Fruit fly (Drosophila melanogaster) whole organism, prepupa: ENCODE results near the gene simj.

ENCODE experiments used
- CG10669 ChIP-seq: fragments of 200-800 bp; sonication (Bioruptor generic); optimal IDR thresholded peaks from 3 replicates; lab custom pipeline; 2018; ENCODE audit warnings: missing biosample characterization, mild to moderate bottlenecking, missing genetic modification characterization, moderate library complexity
- CG11294 ChIP-seq: fragments of 200-800 bp; sonication (Bioruptor generic); IDR thresholded peaks from 2 replicates; pipeline ENCODE4 v1.3.6; 2022; ENCODE audit warnings: missing biosample characterization, missing genetic modification characterization
- CG15336 ChIP-seq: fragments of 200-800 bp; sonication (Bioruptor generic); IDR thresholded peaks from 2 replicates; pipeline ENCODE4 v1.3.6; 2022; ENCODE audit warnings: missing biosample characterization, missing genetic modification characterization
- CG1621 ChIP-seq: fragments of 200-800 bp; sonication (Bioruptor generic); optimal IDR thresholded peaks from 3 replicates; lab custom pipeline; 2018; ENCODE audit warnings: missing biosample characterization, mild to moderate bottlenecking, missing genetic modification characterization
- CG16779 ChIP-seq: fragments of 200-800 bp; sonication (Bioruptor generic); optimal IDR thresholded peaks from 3 replicates; lab custom pipeline; 2017; ENCODE audit warnings: missing biosample characterization, mild to moderate bottlenecking, missing genetic modification characterization
- CG3032 ChIP-seq: fragments of 200-800 bp; optimal IDR thresholded peaks from 2 replicates; lab custom pipeline; 2019; ENCODE audit warnings: missing biosample characterization, mild to moderate bottlenecking, missing genetic modification characterization, moderate library complexity
- CG31627 ChIP-seq: fragments of 200-800 bp; sonication (Bioruptor generic); optimal IDR thresholded peaks from 3 replicates; lab custom pipeline; 2016; ENCODE audit warnings: missing biosample characterization, missing genetic modification characterization
- CG32006 ChIP-seq: fragments of 200-800 bp; sonication (Bioruptor generic); optimal IDR thresholded peaks from 3 replicates; lab custom pipeline; 2017; ENCODE audit warnings: missing biosample characterization, mild to moderate bottlenecking, missing genetic modification characterization
- CG34406 ChIP-seq: fragments of 200-800 bp; sonication (Bioruptor generic); optimal IDR thresholded peaks from 3 replicates; lab custom pipeline; 2016; ENCODE audit warnings: missing biosample characterization, missing genetic modification characterization
- CG6163 ChIP-seq: fragments of 200-800 bp; sonication (Bioruptor generic); IDR thresholded peaks from 3 replicates; pipeline ENCODE4 v1.3.6; 2022; ENCODE audit warnings: missing biosample characterization, missing genetic modification characterization
- CG6792 ChIP-seq: fragments of 200-800 bp; sonication (Bioruptor generic); optimal IDR thresholded peaks from 3 replicates; lab custom pipeline; 2016; ENCODE audit warnings: missing biosample characterization, missing genetic modification characterization
- CG6854 ChIP-seq: fragments of 200-800 bp; sonication (Bioruptor generic); optimal IDR thresholded peaks from 2 replicates; lab custom pipeline; 2017; ENCODE audit warnings: missing biosample characterization, mild to moderate bottlenecking, missing genetic modification characterization
- CG8119 ChIP-seq: fragments of 200-800 bp; sonication (Bioruptor generic); IDR thresholded peaks from 3 replicates; pipeline ENCODE4 v1.3.6; 2022; ENCODE audit warnings: missing biosample characterization, missing genetic modification characterization
- CG8319 ChIP-seq: fragments of 200-800 bp; sonication (Bioruptor generic); optimal IDR thresholded peaks from 3 replicates; lab custom pipeline; 2016; ENCODE audit warnings: missing biosample characterization, missing genetic modification characterization
- CG8632 ChIP-seq: fragments of 200-800 bp; sonication (Bioruptor generic); optimal IDR thresholded peaks from 3 replicates; lab custom pipeline; 2016; ENCODE audit warnings: missing biosample characterization, missing genetic modification characterization
- CG9139 ChIP-seq: fragments of 200-800 bp; sonication (Bioruptor generic); optimal IDR thresholded peaks from 3 replicates; lab custom pipeline; 2017; ENCODE audit warnings: missing biosample characterization, mild to moderate bottlenecking, missing genetic modification characterization
- Eip75B ChIP-seq: fragments of 200-800 bp; sonication (Bioruptor generic); optimal IDR thresholded peaks from 3 replicates; lab custom pipeline; 2016; ENCODE audit warnings: missing biosample characterization, missing genetic modification characterization
- Eip78C ChIP-seq: fragments of 200-800 bp; sonication (Bioruptor generic); peaks from one replicate; lab custom pipeline; 2016; ENCODE audit warnings: missing biosample characterization, missing genetic modification characterization
- Ets21C ChIP-seq: fragments of 200-800 bp; sonication (Bioruptor generic); optimal IDR thresholded peaks from 3 replicates; lab custom pipeline; 2016; ENCODE audit warnings: missing biosample characterization, missing genetic modification characterization
- Ets96B ChIP-seq: fragments of 200-800 bp; optimal IDR thresholded peaks from 2 replicates; lab custom pipeline; 2019; ENCODE audit warnings: missing biosample characterization, mild to moderate bottlenecking, missing genetic modification characterization, moderate library complexity
- Gug ChIP-seq: fragments of 200-800 bp; sonication (Bioruptor generic); IDR thresholded peaks from 2 replicates; pipeline ENCODE4 v1.3.6; 2022; ENCODE audit warnings: missing biosample characterization, missing genetic modification characterization
- Hr39 ChIP-seq: fragments of 200-800 bp; sonication (Bioruptor generic); optimal IDR thresholded peaks from 2 replicates; lab custom pipeline; 2016; ENCODE audit warnings: missing biosample characterization, missing genetic modification characterization
- Lpt ChIP-seq: fragments of 200-800 bp; sonication (Bioruptor generic); optimal IDR thresholded peaks from 3 replicates; lab custom pipeline; 2016; ENCODE audit warnings: missing biosample characterization, missing genetic modification characterization
- Met ChIP-seq: fragments of 200-800 bp; sonication (Bioruptor generic); optimal IDR thresholded peaks from 3 replicates; lab custom pipeline; 2016; ENCODE audit warnings: missing biosample characterization, missing genetic modification characterization
- OdsH ChIP-seq: fragments of 200-800 bp; sonication (Bioruptor generic); optimal IDR thresholded peaks from 3 replicates; lab custom pipeline; 2016; ENCODE audit warnings: missing biosample characterization, missing genetic modification characterization
- Sox14 ChIP-seq: fragments of 200-800 bp; sonication (Bioruptor generic); optimal IDR thresholded peaks from 3 replicates; lab custom pipeline; 2016; ENCODE audit warnings: missing biosample characterization, missing genetic modification characterization
- Sox15 ChIP-seq: fragments of 200-800 bp; sonication (Bioruptor generic); optimal IDR thresholded peaks from 3 replicates; lab custom pipeline; 2016; ENCODE audit warnings: missing biosample characterization, missing genetic modification characterization
- achi ChIP-seq: fragments of 200-800 bp; sonication (Bioruptor generic); optimal IDR thresholded peaks from 3 replicates; lab custom pipeline; 2016; ENCODE audit warnings: missing biosample characterization, missing genetic modification characterization
- acj6 ChIP-seq: fragments of 200-800 bp; sonication (Bioruptor generic); optimal IDR thresholded peaks from 3 replicates; lab custom pipeline; 2016; ENCODE audit warnings: missing biosample characterization, missing genetic modification characterization
- dsx ChIP-seq: fragments of 200-800 bp; optimal IDR thresholded peaks from 3 replicates; lab custom pipeline; 2019; ENCODE audit warnings: missing biosample characterization, mild to moderate bottlenecking, missing genetic modification characterization, moderate library complexity; ENCODE audit not compliant: poor library complexity, severe bottlenecking
- eg ChIP-seq: fragments of 200-800 bp; sonication (Bioruptor generic); IDR thresholded peaks from 3 replicates; pipeline ENCODE4 v1.3.6; 2022; ENCODE audit warnings: missing biosample characterization, missing genetic modification characterization
- esn ChIP-seq: fragments of 200-800 bp; sonication (Bioruptor generic); optimal IDR thresholded peaks from 2 replicates; lab custom pipeline; 2016; ENCODE audit warnings: missing biosample characterization, mild to moderate bottlenecking, missing genetic modification characterization, moderate library complexity
- fd59A ChIP-seq: fragments of 200-800 bp; sonication (Bioruptor generic); optimal IDR thresholded peaks from 2 replicates; lab custom pipeline; 2017; ENCODE audit warnings: missing biosample characterization, mild to moderate bottlenecking, missing genetic modification characterization, missing genetic modification reagents
- fkh ChIP-seq: fragments of 200-800 bp; sonication (Bioruptor generic); optimal IDR thresholded peaks from 3 replicates; lab custom pipeline; 2017; ENCODE audit warnings: missing biosample characterization, mild to moderate bottlenecking, missing genetic modification characterization, moderate library complexity
- lz ChIP-seq: fragments of 200-800 bp; sonication (Bioruptor generic); optimal IDR thresholded peaks from 3 replicates; lab custom pipeline; 2016; ENCODE audit warnings: missing biosample characterization, missing genetic modification characterization
- net ChIP-seq: fragments of 200-800 bp; sonication (Bioruptor generic); optimal IDR thresholded peaks from 3 replicates; lab custom pipeline; 2016; ENCODE audit warnings: missing biosample characterization, missing genetic modification characterization
- pdm3 ChIP-seq: fragments of 200-800 bp; sonication (Bioruptor generic); optimal IDR thresholded peaks from 3 replicates; lab custom pipeline; 2016; ENCODE audit warnings: missing biosample characterization, missing genetic modification characterization
- salr ChIP-seq, 2 experiments: fragments of 200-800 bp; sonication (Bioruptor generic); optimal IDR thresholded peaks; 3 replicates each; lab custom pipeline; 2016 to 2018; ENCODE audit warnings: missing biosample characterization in 2 of 2, missing genetic modification characterization in 2 of 2, mild to moderate bottlenecking in 1 of 2
- ss ChIP-seq, 2 experiments: fragments of 200-800 bp; sonication (Bioruptor generic); optimal IDR thresholded peaks; 2 replicates in 1 of 2; 3 replicates in 1 of 2; lab custom pipeline; 2017 to 2018; ENCODE audit warnings: mild to moderate bottlenecking in 2 of 2, missing biosample characterization in 2 of 2, missing genetic modification characterization in 2 of 2, moderate library complexity in 1 of 2
- svp ChIP-seq: fragments of 200-800 bp; sonication (Bioruptor generic); peaks from one replicate; lab custom pipeline; 2016; ENCODE audit warnings: missing biosample characterization, missing genetic modification characterization
- vri ChIP-seq: fragments of 200-800 bp; sonication (Bioruptor generic); optimal IDR thresholded peaks from 3 replicates; lab custom pipeline; 2016; ENCODE audit warnings: missing biosample characterization, mild to moderate bottlenecking, missing genetic modification characterization

simj gene

dm6 chr3L:10679711-10680154, 15.2 kb downstream of the simj start (continued):
- TF ChIP-seq CG6163 (GFP tag; lab: Robert Waterston, UW) (peak; percentile 64), Sox14 (peak; percentile 34), Met (GFP tag; lab: Kevin White, UChicago) (peak; percentile 44), CG9139 (peak; percentile 0)

- TF ChIP-seq CG34406 (GFP tag; lab: Kevin White, UChicago) (no peak), CG8632 (no peak), net (GFP tag; lab: Kevin White, UChicago) (no peak), Sox15 (GFP tag; lab: Kevin White, UChicago) (no peak), CG9139 (no peak), Ets21C (GFP tag; lab: Kevin White, UChicago) (no peak), CG31627 (GFP tag; lab: Kevin White, UChicago) (no peak), CG3032 (tag; lab: Kevin White, UChicago) (no peak), CG6792 (no peak), Lpt (GFP tag; lab: Kevin White, UChicago) (no peak), fd59A (GFP tag; lab: Kevin White, UChicago) (no peak), CG8319 (no peak), salr (GFP tag; optimal IDR thresholded peaks at IDR 0.05; lab: Kevin White, UChicago) (no peak), acj6 (GFP tag; lab: Kevin White, UChicago) (no peak), Hr39 (no peak), CG6163 (GFP tag; lab: Robert Waterston, UW) (no peak), OdsH (no peak), Sox14 (no peak), CG6854 (no peak)
- TF ChIP-seq, all 60 proteins: peak for 0
These were observed 15.6 kb downstream of the simj start for dm6 chr3L:10680177-10680576.

dm6 chr3L:10680728-10681306, 16.3 kb downstream of the simj start:
- TF ChIP-seq Ets21C (GFP tag; lab: Kevin White, UChicago) (no peak), achi (no peak), CG32006 (GFP tag; lab: Kevin White, UChicago) (no peak), CG8119 (GFP tag; lab: Robert Waterston, UW) (no peak), Eip78C (GFP tag; lab: Kevin White, UChicago) (peak; percentile 29), dsx (GFP tag; lab: Kevin White, UChicago) (peak; percentile 6), eg (GFP tag; lab: Robert Waterston, UW) (peak; percentile 54; the same call in 2 of the 3 replicates), svp (peak; percentile 44), Gug (no peak), Ets96B (tag; lab: Kevin White, UChicago) (no peak), CG11294 (GFP tag; lab: Robert Waterston, UW) (peak; percentile 39; the same call in 1 of the 2 replicates), CG1621 (tag; lab: Kevin White, UChicago) (no peak), fkh (GFP tag; lab: Kevin White, UChicago) (peak; percentile 54), Lpt (GFP tag; lab: Kevin White, UChicago) (peak; percentile 22), CG15336 (GFP tag; lab: Robert Waterston, UW) (0 out of 2 replicates have a peak, but pooled peaks have one; percentile 6), CG6792 (no peak), CG8319 (no peak), OdsH (no peak), esn (GFP tag; lab: Kevin White, UChicago) (no peak), CG8632 (no peak), pdm3 (GFP tag; lab: Kevin White, UChicago) (no peak), CG10669 (GFP tag; lab: Kevin White, UChicago) (no peak), acj6 (GFP tag; lab: Kevin White, UChicago) (no peak), CG16779 (peak; percentile 43), ss (GFP tag; optimal IDR thresholded peaks at IDR 0.05; lab: Kevin White, UChicago) (peak; percentile 8 to 39), CG6163 (GFP tag; lab: Robert Waterston, UW) (0 out of 3 replicates have a peak, but pooled peaks have one; percentile 43), Eip75B (GFP tag; lab: Kevin White, UChicago) (no peak), Sox14 (no peak), lz (GFP tag; lab: Kevin White, UChicago) (no peak), vri (peak; percentile 27)
